Worm (Caenorhabditis elegans) whole organism, young adult: ENCODE measurements around the gene lsy-2.

Experiments used
- C06A6.2 ChIP-seq: fragments of 200-800 bp; sonication (Bioruptor generic); conservative IDR thresholded peaks from 2 replicates; pipeline ENCODE4 v1.3.6; 2022; ENCODE audit warnings: missing genetic modification characterization, missing compliant biosample characterization
- D2030.7 ChIP-seq: fragments of 200-800 bp; sonication (Bioruptor generic); IDR thresholded peaks from 2 replicates; pipeline ENCODE4 v1.3.6; 2022; ENCODE audit warnings: missing genetic modification reagents, missing genetic modification characterization, missing compliant biosample characterization
- F10E7.11 ChIP-seq: sonication (generic microtip); optimal IDR thresholded peaks from 2 replicates; lab custom pipeline; 2017; ENCODE audit warnings: mild to moderate bottlenecking, missing genetic modification characterization, moderate library complexity, missing compliant biosample characterization
- F49E8.2 ChIP-seq: sonication (generic microtip); optimal IDR thresholded peaks from 3 replicates; lab custom pipeline; 2017; ENCODE audit warnings: missing genetic modification characterization, mild to moderate bottlenecking, missing compliant biosample characterization, antibody characterized with exemption, moderate library complexity; ENCODE audit not compliant: insufficient read depth
- Y53F4B.3 ChIP-seq: fragments of 200-800 bp; sonication (Bioruptor generic); IDR thresholded peaks from 2 replicates; pipeline ENCODE4 v1.3.6; 2022; ENCODE audit warnings: missing genetic modification reagents, missing genetic modification characterization, missing compliant biosample characterization
- Y79H2A.3 ChIP-seq: fragments of 200-800 bp; sonication (Bioruptor generic); conservative IDR thresholded peaks from 2 replicates; pipeline ENCODE4 v1.3.6; 2022; ENCODE audit warnings: missing genetic modification reagents, missing genetic modification characterization, missing compliant biosample characterization
- aptf-2 ChIP-seq: fragments of 200-800 bp; sonication (Bioruptor generic); conservative IDR thresholded peaks from 2 replicates; pipeline ENCODE4 v1.3.6; 2022; ENCODE audit warnings: missing genetic modification reagents, missing genetic modification characterization, missing compliant biosample characterization
- attf-5 ChIP-seq: fragments of 200-800 bp; sonication (Bioruptor generic); optimal IDR thresholded peaks from 2 replicates; lab custom pipeline; 2018; ENCODE audit warnings: mild to moderate bottlenecking, missing genetic modification characterization, missing compliant biosample characterization
- bed-2 ChIP-seq: fragments of 200-800 bp; sonication (Bioruptor generic); IDR thresholded peaks from 2 replicates; pipeline ENCODE4 v1.3.6; 2022; ENCODE audit warnings: missing genetic modification reagents, missing genetic modification characterization, missing compliant biosample characterization
- cebp-1 ChIP-seq, 2 experiments: fragments of 200-800 bp in 1 of 2; sonication (Bioruptor generic) in 1 of 2; sonication (generic microtip) in 1 of 2; IDR thresholded peaks in 1 of 2; optimal IDR thresholded peaks in 1 of 2; 2 replicates each; pipeline versions ENCODE4 v1.3.6 to Lab custom; 2017 to 2022; ENCODE audit warnings: missing compliant biosample characterization in 2 of 2, missing genetic modification characterization in 2 of 2, mild to moderate bottlenecking in 1 of 2, missing genetic modification reagents in 1 of 2, moderate library complexity in 1 of 2
- ceh-27 ChIP-seq: fragments of 200-800 bp; sonication (Bioruptor generic); optimal IDR thresholded peaks from 2 replicates; lab custom pipeline; 2018; ENCODE audit warnings: mild to moderate bottlenecking, missing genetic modification characterization, moderate library complexity, missing compliant biosample characterization
- ceh-58 ChIP-seq: fragments of 200-800 bp; sonication (Bioruptor generic); IDR thresholded peaks from 2 replicates; pipeline ENCODE4 v1.3.6; 2022; ENCODE audit warnings: missing genetic modification characterization, missing compliant biosample characterization
- chd-7 ChIP-seq: sonication (generic microtip); optimal IDR thresholded peaks from 2 replicates; lab custom pipeline; 2016; ENCODE audit warnings: mild to moderate bottlenecking, missing genetic modification characterization, moderate library complexity, missing compliant biosample characterization
- dpff-1 ChIP-seq: sonication (generic microtip); optimal IDR thresholded peaks from 2 replicates; lab custom pipeline; 2017; ENCODE audit warnings: mild to moderate bottlenecking, missing genetic modification characterization, missing compliant biosample characterization
- dpl-1 ChIP-seq: fragments of 150-350 bp; optimal IDR thresholded peaks from 2 replicates; lab custom pipeline; 2014; ENCODE audit warnings: missing biosample characterization, missing genetic modification reagents, missing genetic modification characterization
- efl-1 ChIP-seq: fragments of 150-350 bp; optimal IDR thresholded peaks from 2 replicates; lab custom pipeline; 2014; ENCODE audit warnings: missing biosample characterization, missing genetic modification reagents, missing genetic modification characterization
- egrh-3 ChIP-seq: fragments of 200-800 bp; sonication (Bioruptor generic); IDR thresholded peaks from 2 replicates; pipeline ENCODE4 v1.3.6; 2022; ENCODE audit warnings: missing genetic modification reagents, missing genetic modification characterization, missing compliant biosample characterization
- ets-4 ChIP-seq: fragments of 200-800 bp; sonication (Bioruptor generic); optimal IDR thresholded peaks from 2 replicates; lab custom pipeline; 2018; ENCODE audit warnings: mild to moderate bottlenecking, missing genetic modification characterization, missing compliant biosample characterization
- gei-17 ChIP-seq: fragments of 200-800 bp; sonication (Bioruptor generic); optimal IDR thresholded peaks from 2 replicates; lab custom pipeline; 2018; ENCODE audit warnings: mild to moderate bottlenecking, missing genetic modification characterization, missing compliant biosample characterization
- hlh-12 ChIP-seq: sonication (generic microtip); optimal IDR thresholded peaks from 2 replicates; lab custom pipeline; 2016; ENCODE audit warnings: missing genetic modification characterization, missing compliant biosample characterization
- hmg-1.2 ChIP-seq: fragments of 200-800 bp; sonication (Bioruptor generic); IDR thresholded peaks from 2 replicates; pipeline ENCODE4 v1.3.6; 2022; ENCODE audit warnings: missing genetic modification reagents, missing genetic modification characterization, missing compliant biosample characterization
- hsf-1 ChIP-seq: fragments of 200-800 bp; sonication (Bioruptor generic); IDR thresholded peaks from 2 replicates; pipeline ENCODE4 v1.3.6; 2022; ENCODE audit warnings: missing genetic modification reagents, missing genetic modification characterization, missing compliant biosample characterization
- lin-35 ChIP-seq, 3 experiments: fragments of 150-350 bp in 2 of 3; sonication (generic microtip) in 1 of 3; optimal IDR thresholded peaks; 2 replicates each; lab custom pipeline; 2014 to 2018; ENCODE audit warnings: missing biosample characterization in 3 of 3, missing genetic modification characterization in 3 of 3, missing genetic modification reagents in 3 of 3
- lin-40 ChIP-seq: sonication (generic microtip); optimal IDR thresholded peaks from 2 replicates; lab custom pipeline; 2016; ENCODE audit warnings: missing genetic modification characterization, mild to moderate bottlenecking, missing compliant biosample characterization, missing genotype, missing genetic modification reagents
- lir-1 ChIP-seq: fragments of 200-800 bp; sonication (Bioruptor generic); conservative IDR thresholded peaks from 2 replicates; pipeline ENCODE4 v1.3.6; 2022; ENCODE audit warnings: missing genetic modification reagents, missing genetic modification characterization, missing compliant biosample characterization
- madf-3 ChIP-seq: fragments of 200-800 bp; sonication (Bioruptor generic); IDR thresholded peaks from 2 replicates; pipeline ENCODE4 v1.3.6; 2022; ENCODE audit warnings: missing genetic modification reagents, missing genetic modification characterization, missing compliant biosample characterization
- madf-8 ChIP-seq: fragments of 200-800 bp; sonication (Bioruptor generic); conservative IDR thresholded peaks from 2 replicates; pipeline ENCODE4 v1.3.6; 2022; ENCODE audit warnings: missing genetic modification reagents, missing genetic modification characterization, missing compliant biosample characterization
- nhr-179 ChIP-seq: sonication (generic microtip); optimal IDR thresholded peaks from 2 replicates; lab custom pipeline; 2016; ENCODE audit warnings: mild to moderate bottlenecking, missing genetic modification characterization, missing compliant biosample characterization
- nhr-27 ChIP-seq: fragments of 200-800 bp; sonication (Bioruptor generic); optimal IDR thresholded peaks from 2 replicates; lab custom pipeline; 2018; ENCODE audit warnings: mild to moderate bottlenecking, missing genetic modification characterization, moderate library complexity, missing compliant biosample characterization
- nhr-80 ChIP-seq: sonication (generic microtip); optimal IDR thresholded peaks from 2 replicates; lab custom pipeline; 2016; ENCODE audit warnings: missing genetic modification characterization, missing compliant biosample characterization
- nhr-90 ChIP-seq: sonication (generic microtip); optimal IDR thresholded peaks from 2 replicates; lab custom pipeline; 2016; ENCODE audit warnings: missing genotype, mild to moderate bottlenecking, missing genetic modification characterization, missing compliant biosample characterization
- sdz-38 ChIP-seq: sonication (generic microtip); optimal IDR thresholded peaks from 2 replicates; lab custom pipeline; 2016; ENCODE audit warnings: missing genotype, missing genetic modification characterization, missing compliant biosample characterization
- snpc-3.4 ChIP-seq: sonication (generic microtip); optimal IDR thresholded peaks from 2 replicates; lab custom pipeline; 2017; ENCODE audit warnings: missing genetic modification characterization, mild to moderate bottlenecking, missing compliant biosample characterization, antibody characterized with exemption, moderate library complexity, missing genotype, missing genetic modification reagents
- sptf-2 ChIP-seq: fragments of 200-800 bp; sonication (Bioruptor generic); optimal IDR thresholded peaks from 2 replicates; lab custom pipeline; 2018; ENCODE audit warnings: mild to moderate bottlenecking, missing genetic modification characterization, missing compliant biosample characterization
- tlf-1 ChIP-seq: fragments of 200-800 bp; sonication (Bioruptor generic); optimal IDR thresholded peaks from 2 replicates; lab custom pipeline; 2018; ENCODE audit warnings: mild to moderate bottlenecking, missing genetic modification characterization, missing compliant biosample characterization
- unc-62 ChIP-seq: fragments of 150-350 bp; optimal IDR thresholded peaks from 2 replicates; lab custom pipeline; 2014; ENCODE audit warnings: missing biosample characterization, missing genetic modification reagents, missing genetic modification characterization
- zfh-2 ChIP-seq: fragments of 200-800 bp; sonication (Bioruptor generic); conservative IDR thresholded peaks from 2 replicates; pipeline ENCODE4 v1.3.6; 2022; ENCODE audit warnings: missing genetic modification reagents, missing genetic modification characterization, missing compliant biosample characterization
- ztf-25 ChIP-seq: fragments of 200-800 bp; sonication (Bioruptor generic); IDR thresholded peaks from 2 replicates; pipeline ENCODE4 v1.3.6; 2022; ENCODE audit warnings: missing genetic modification reagents, missing genetic modification characterization, missing compliant biosample characterization
- ztf-26 ChIP-seq: sonication (generic microtip); optimal IDR thresholded peaks from 2 replicates; lab custom pipeline; 2017; ENCODE audit warnings: missing genetic modification characterization, missing compliant biosample characterization

Gene lsy-2

ce11 chrX:2090493-2090892 is 989 bp downstream of the lsy-2 start (continued):
- TF ChIP-seq hsf-1 (GFP tag; lab: Robert Waterston, UW): no peak
- no peak for TF ChIP-seq chd-7 (tag; lab: Kevin White, UChicago)
- TF ChIP-seq nhr-27 (tag; lab: Kevin White, UChicago): no peak
- peak; percentile 3 for TF ChIP-seq unc-62 (GFP tag; lab: Kevin White, UChicago)
- TF ChIP-seq ztf-25 (GFP tag; lab: Robert Waterston, UW): no peak
- no peak for TF ChIP-seq madf-8
- TF ChIP-seq cebp-1 (GFP tag; IDR thresholded peaks at IDR 0.05; lab: Robert Waterston, UW): no peak
- TF ChIP-seq cebp-1 (tag; optimal IDR thresholded peaks at IDR 0.05; lab: Kevin White, UChicago): no peak
- peak; percentile 42 for TF ChIP-seq attf-5 (GFP tag; lab: Kevin White, UChicago)
- peak; percentile 46; the same call in 1 of the 2 replicates for TF ChIP-seq hmg-1.2 (GFP tag; lab: Robert Waterston, UW)
- no peak for TF ChIP-seq nhr-90 (tag; lab: Kevin White, UChicago)
- TF ChIP-seq lin-40: peak; percentile 15
- no peak for TF ChIP-seq gei-17 (GFP tag; lab: Kevin White, UChicago)

ce11 chrX:2093169-2093568 is 3.7 kb downstream of the lsy-2 start, which contains the start of gene col-164:
Gene col-164 (plus strand): TSS chrX:2093469.
- TF ChIP-seq ets-4 (GFP tag; lab: Kevin White, UChicago) (no peak), ztf-26 (no peak), D2030.7 (GFP tag; lab: Robert Waterston, UW) (no peak), Y53F4B.3 (no peak), dpff-1 (tag; lab: Kevin White, UChicago) (no peak), ceh-27 (GFP tag; lab: Kevin White, UChicago) (no peak), Y79H2A.3 (GFP tag; lab: Robert Waterston, UW) (no peak), bed-2 (GFP tag; lab: Robert Waterston, UW) (no peak), unc-62 (GFP tag; lab: Kevin White, UChicago) (no peak), dpl-1 (GFP tag; lab: Kevin White, UChicago) (no peak), lin-35 (GFP tag; optimal IDR thresholded peaks at IDR 0.05; lab: Kevin White, UChicago) (no peak), nhr-80 (no peak), nhr-179 (tag; lab: Kevin White, UChicago) (no peak), efl-1 (GFP tag; lab: Kevin White, UChicago) (no peak), madf-3 (GFP tag; lab: Robert Waterston, UW) (no peak)

ce11 chrX:2094094-2094493 is 4.6 kb downstream of the lsy-2 start:
- TF ChIP-seq F10E7.11 (tag; lab: Kevin White, UChicago) (no peak), snpc-3.4 (tag; lab: Kevin White, UChicago) (no peak), zfh-2 (GFP tag; lab: Robert Waterston, UW) (0 out of 2 replicates have a peak, but pooled peaks have one; percentile 21), cebp-1 (GFP tag; IDR thresholded peaks at IDR 0.05; lab: Robert Waterston, UW) (no peak), cebp-1 (tag; optimal IDR thresholded peaks at IDR 0.05; lab: Kevin White, UChicago) (no peak), sdz-38 (no peak), tlf-1 (no peak), sptf-2 (GFP tag; lab: Kevin White, UChicago) (no peak), lir-1 (GFP tag; lab: Robert Waterston, UW) (no peak), gei-17 (GFP tag; lab: Kevin White, UChicago) (no peak), F49E8.2 (no peak), C06A6.2 (GFP tag; lab: Robert Waterston, UW) (no peak), ceh-58 (no peak), aptf-2 (GFP tag; lab: Robert Waterston, UW) (no peak), egrh-3 (peak; percentile 31; the same call in 1 of the 2 replicates), hlh-12 (tag; lab: Kevin White, UChicago) (no peak)
